Fruit fly (Drosophila melanogaster) whole organism, embryonic: ENCODE data around the gene Ice2.

ENCODE experiments used
- B-H2 ChIP-seq: fragments of 200-800 bp; sonication (Bioruptor generic); optimal IDR thresholded peaks from 2 replicates; lab custom pipeline; 2018; ENCODE audit warnings: missing biosample characterization, mild to moderate bottlenecking, missing genetic modification characterization
- Bdp1 ChIP-seq: fragments of 200-800 bp; sonication (Bioruptor generic); optimal IDR thresholded peaks from 3 replicates; lab custom pipeline; 2016; ENCODE audit warnings: missing biosample characterization, missing genetic modification characterization
- CG11723 ChIP-seq: fragments of 200-800 bp; sonication (Bioruptor generic); optimal IDR thresholded peaks from 2 replicates; lab custom pipeline; 2017; ENCODE audit warnings: missing biosample characterization, mild to moderate bottlenecking, missing genetic modification characterization
- CG12391 ChIP-seq: fragments of 200-800 bp; sonication (Bioruptor generic); optimal IDR thresholded peaks from 3 replicates; lab custom pipeline; 2018; ENCODE audit warnings: missing biosample characterization, mild to moderate bottlenecking, missing genetic modification characterization, moderate library complexity
- CG12659 ChIP-seq: fragments of 200-800 bp; sonication (Bioruptor generic); optimal IDR thresholded peaks from 3 replicates; lab custom pipeline; 2017; ENCODE audit warnings: mild to moderate bottlenecking, missing biosample characterization, missing genetic modification reagents, missing genetic modification characterization
- CG13894 ChIP-seq: fragments of 200-800 bp; sonication (Bioruptor generic); optimal IDR thresholded peaks from 3 replicates; lab custom pipeline; 2018; ENCODE audit warnings: missing biosample characterization, mild to moderate bottlenecking, missing genetic modification characterization, moderate library complexity
- CG17361 ChIP-seq: fragments of 200-800 bp; sonication (Bioruptor generic); IDR thresholded peaks from 3 replicates; pipeline ENCODE4 v1.3.6; 2022; ENCODE audit warnings: missing biosample characterization, missing genetic modification characterization
- CG2116 ChIP-seq: fragments of 200-800 bp; sonication (Bioruptor generic); optimal IDR thresholded peaks from 3 replicates; lab custom pipeline; 2018; ENCODE audit warnings: missing biosample characterization, mild to moderate bottlenecking, missing genetic modification characterization
- CG31365 ChIP-seq: fragments of 200-800 bp; sonication (Bioruptor generic); optimal IDR thresholded peaks from 2 replicates; lab custom pipeline; 2018; ENCODE audit warnings: missing biosample characterization, mild to moderate bottlenecking, missing genetic modification characterization
- CG6791 ChIP-seq: fragments of 200-800 bp; sonication (Bioruptor generic); IDR thresholded peaks from 3 replicates; pipeline ENCODE4 v1.3.6; 2022; ENCODE audit warnings: missing biosample characterization, missing genetic modification characterization; ENCODE audit not compliant: partially characterized antibody
- CG7786 ChIP-seq: fragments of 200-800 bp; sonication (Bioruptor generic); optimal IDR thresholded peaks from 2 replicates; lab custom pipeline; 2016; ENCODE audit warnings: missing biosample characterization, missing genetic modification characterization
- CG8944 ChIP-seq: fragments of 200-800 bp; sonication (Bioruptor generic); optimal IDR thresholded peaks from 3 replicates; lab custom pipeline; 2016; ENCODE audit warnings: missing biosample characterization, missing genetic modification characterization
- CG9437 ChIP-seq: fragments of 200-800 bp; sonication (Bioruptor generic); optimal IDR thresholded peaks from 2 replicates; lab custom pipeline; 2018; ENCODE audit warnings: missing biosample characterization, mild to moderate bottlenecking, missing genetic modification characterization
- Doc3 ChIP-seq: fragments of 200-800 bp; sonication (Bioruptor generic); IDR thresholded peaks from 3 replicates; pipeline ENCODE4 v1.3.6; 2022; ENCODE audit warnings: missing biosample characterization, missing genetic modification characterization; ENCODE audit not compliant: partially characterized antibody
- Drgx ChIP-seq: fragments of 200-800 bp; sonication (Bioruptor generic); IDR thresholded peaks from 2 replicates; pipeline ENCODE4 v1.3.6; 2022; ENCODE audit warnings: missing biosample characterization, missing genetic modification characterization
- Elba2 ChIP-seq: fragments of 200-800 bp; sonication (Bioruptor generic); optimal IDR thresholded peaks from 3 replicates; lab custom pipeline; 2016; ENCODE audit warnings: missing biosample characterization, missing genetic modification characterization
- Ets65A ChIP-seq: fragments of 200-800 bp; sonication (Bioruptor generic); peaks from one replicate; lab custom pipeline; 2016; ENCODE audit warnings: missing biosample characterization, missing genetic modification characterization
- HLH54F ChIP-seq: fragments of 200-800 bp; sonication (Bioruptor generic); optimal IDR thresholded peaks from 3 replicates; lab custom pipeline; 2016; ENCODE audit warnings: missing biosample characterization, missing genetic modification characterization
- Hmr ChIP-seq: fragments of 200-800 bp; sonication (Bioruptor generic); optimal IDR thresholded peaks from 3 replicates; lab custom pipeline; 2017; ENCODE audit warnings: mild to moderate bottlenecking, missing biosample characterization, missing genetic modification reagents, missing genetic modification characterization
- Hmx ChIP-seq: fragments of 200-800 bp; sonication (Bioruptor generic); optimal IDR thresholded peaks from 2 replicates; lab custom pipeline; 2016; ENCODE audit warnings: missing biosample characterization, missing genetic modification characterization
- Neu2 ChIP-seq: fragments of 200-800 bp; sonication (Bioruptor generic); optimal IDR thresholded peaks from 3 replicates; lab custom pipeline; 2016; ENCODE audit warnings: missing biosample characterization, missing genetic modification characterization, borderline replicate concordance
- Nf-YA ChIP-seq: fragments of 200-800 bp; sonication (Bioruptor generic); IDR thresholded peaks from 2 replicates; pipeline ENCODE4 v1.3.6; 2022; ENCODE audit warnings: missing biosample characterization, missing genetic modification characterization
- Opbp ChIP-seq: fragments of 200-800 bp; sonication (Bioruptor generic); IDR thresholded peaks from 3 replicates; pipeline ENCODE4 v1.3.6; 2022; ENCODE audit warnings: missing biosample characterization, missing genetic modification characterization; ENCODE audit not compliant: partially characterized antibody
- Scr ChIP-seq: fragments of 200-800 bp; sonication (Bioruptor generic); IDR thresholded peaks from 2 replicates; pipeline ENCODE4 v1.3.6; 2022; ENCODE audit warnings: missing biosample characterization, missing genetic modification characterization; ENCODE audit not compliant: partially characterized antibody
- Trl ChIP-seq, 3 experiments: fragments of >200 bp in 2 of 3; fragments of 200-800 bp in 1 of 3; sonication (Bioruptor generic) in 1 of 3; optimal IDR thresholded peaks; 2 replicates in 1 of 3; 3 replicates in 2 of 3; lab custom pipeline; 2016 to 2017; ENCODE audit warnings: missing biosample characterization in 1 of 3, missing genetic modification characterization in 1 of 3
- Xrp1 ChIP-seq: fragments of 200-800 bp; sonication (Bioruptor generic); IDR thresholded peaks from 2 replicates; pipeline ENCODE4 v1.3.6; 2022; ENCODE audit warnings: missing biosample characterization, missing genetic modification characterization
- ab ChIP-seq: fragments of 200-800 bp; sonication (Bioruptor generic); optimal IDR thresholded peaks from 2 replicates; lab custom pipeline; 2016; ENCODE audit warnings: missing biosample characterization, missing genetic modification characterization
- al ChIP-seq: fragments of 200-800 bp; sonication (Bioruptor generic); IDR thresholded peaks from 2 replicates; pipeline ENCODE4 v1.3.6; 2022; ENCODE audit warnings: missing biosample characterization, missing genetic modification characterization
- amos ChIP-seq: fragments of 200-800 bp; sonication (Bioruptor generic); IDR thresholded peaks from 2 replicates; pipeline ENCODE4 v1.3.6; 2022; ENCODE audit warnings: missing biosample characterization, missing genetic modification characterization; ENCODE audit not compliant: partially characterized antibody
- aop ChIP-seq: fragments of 200-800 bp; sonication (Bioruptor generic); IDR thresholded peaks from 2 replicates; pipeline ENCODE4 v1.3.6; 2022; ENCODE audit warnings: missing biosample characterization, missing genetic modification characterization
- chm ChIP-seq: fragments of 200-800 bp; sonication (Bioruptor generic); IDR thresholded peaks from 2 replicates; pipeline ENCODE4 v1.3.6; 2022; ENCODE audit warnings: missing biosample characterization, missing genetic modification characterization
- ci ChIP-seq: fragments of 200-800 bp; sonication (Bioruptor generic); IDR thresholded peaks from 3 replicates; pipeline ENCODE4 v1.3.6; 2022; ENCODE audit warnings: missing biosample characterization, missing genetic modification characterization
- disco-r ChIP-seq: fragments of 200-800 bp; sonication (Bioruptor generic); optimal IDR thresholded peaks from 2 replicates; lab custom pipeline; 2016; ENCODE audit warnings: missing biosample characterization, missing genetic modification characterization
- eyg ChIP-seq: fragments of 200-800 bp; sonication (Bioruptor generic); optimal IDR thresholded peaks from 3 replicates; lab custom pipeline; 2016; ENCODE audit warnings: missing biosample characterization, missing genetic modification characterization
- hkb ChIP-seq, 2 experiments: fragments of 200-800 bp in 1 of 2; fragments of >200 bp in 1 of 2; sonication (Bioruptor generic) in 1 of 2; IDR thresholded peaks in 1 of 2; optimal IDR thresholded peaks in 1 of 2; 2 replicates each; pipeline versions ENCODE4 v1.3.6 to Lab custom; 2017 to 2022; ENCODE audit warnings: missing biosample characterization in 1 of 2, missing genetic modification characterization in 1 of 2
- jing ChIP-seq: fragments of 200-800 bp; sonication (Bioruptor generic); optimal IDR thresholded peaks from 2 replicates; lab custom pipeline; 2018; ENCODE audit warnings: missing biosample characterization, mild to moderate bottlenecking, missing genetic modification characterization
- lov ChIP-seq, 2 experiments: fragments of 200-800 bp in 1 of 2; fragments of >200 bp in 1 of 2; sonication (Bioruptor generic) in 1 of 2; IDR thresholded peaks in 1 of 2; optimal IDR thresholded peaks in 1 of 2; 2 replicates in 1 of 2; 3 replicates in 1 of 2; pipeline versions ENCODE4 v1.3.6 to Lab custom; 2017 to 2022; ENCODE audit warnings: missing biosample characterization in 1 of 2, missing genetic modification characterization in 1 of 2
- nau ChIP-seq: fragments of 200-800 bp; sonication (Bioruptor generic); optimal IDR thresholded peaks from 3 replicates; lab custom pipeline; 2017; ENCODE audit warnings: missing biosample characterization, mild to moderate bottlenecking, missing genetic modification characterization, missing genetic modification reagents
- nmo ChIP-seq: fragments of 200-800 bp; sonication (Bioruptor generic); optimal IDR thresholded peaks from 2 replicates; lab custom pipeline; 2018; ENCODE audit warnings: missing biosample characterization, mild to moderate bottlenecking, missing genetic modification characterization, moderate library complexity
- nom ChIP-seq: fragments of 200-800 bp; sonication (Bioruptor generic); optimal IDR thresholded peaks from 2 replicates; lab custom pipeline; 2017; ENCODE audit warnings: missing biosample characterization, missing genetic modification characterization, mild to moderate bottlenecking, moderate library complexity, missing genetic modification reagents
- pnt ChIP-seq: fragments of 200-800 bp; sonication (Bioruptor generic); optimal IDR thresholded peaks from 3 replicates; lab custom pipeline; 2016; ENCODE audit warnings: missing biosample characterization, missing genetic modification characterization
- psq ChIP-seq: fragments of 200-800 bp; sonication (Bioruptor generic); optimal IDR thresholded peaks from 2 replicates; lab custom pipeline; 2017; ENCODE audit warnings: missing biosample characterization, missing genetic modification characterization
- sc ChIP-seq, 3 experiments: fragments of >200 bp in 2 of 3; fragments of 200-800 bp in 1 of 3; sonication (Bioruptor generic) in 1 of 3; optimal IDR thresholded peaks; 2 replicates in 2 of 3; 3 replicates in 1 of 3; lab custom pipeline; 2017; ENCODE audit warnings: mild to moderate bottlenecking in 1 of 3, missing biosample characterization in 1 of 3, missing genetic modification characterization in 1 of 3, missing genetic modification reagents in 1 of 3
- schlank ChIP-seq: fragments of 200-800 bp; sonication (Bioruptor generic); optimal IDR thresholded peaks from 2 replicates; lab custom pipeline; 2018; ENCODE audit warnings: missing biosample characterization, mild to moderate bottlenecking, missing genetic modification characterization
- sd ChIP-seq: fragments of 200-800 bp; sonication (Bioruptor generic); optimal IDR thresholded peaks from 3 replicates; lab custom pipeline; 2018; ENCODE audit warnings: missing biosample characterization, mild to moderate bottlenecking, missing genetic modification characterization, moderate library complexity
- sens ChIP-seq: fragments of 200-800 bp; sonication (Bioruptor generic); peaks from one replicate; lab custom pipeline; 2016; ENCODE audit warnings: missing biosample characterization, missing genetic modification characterization
- slou ChIP-seq: fragments of 200-800 bp; sonication (Bioruptor generic); optimal IDR thresholded peaks from 3 replicates; lab custom pipeline; 2016; ENCODE audit warnings: missing biosample characterization, missing genetic modification characterization
- sob ChIP-seq: fragments of 200-800 bp; sonication (Bioruptor generic); IDR thresholded peaks from 2 replicates; pipeline ENCODE4 v1.3.6; 2022; ENCODE audit warnings: missing biosample characterization, missing genetic modification characterization
- vvl ChIP-seq: fragments of 200-800 bp; sonication (Bioruptor generic); IDR thresholded peaks from 2 replicates; pipeline ENCODE4 v1.3.6; 2022; ENCODE audit warnings: missing biosample characterization, missing genetic modification characterization

The Ice2 gene

DNA sequence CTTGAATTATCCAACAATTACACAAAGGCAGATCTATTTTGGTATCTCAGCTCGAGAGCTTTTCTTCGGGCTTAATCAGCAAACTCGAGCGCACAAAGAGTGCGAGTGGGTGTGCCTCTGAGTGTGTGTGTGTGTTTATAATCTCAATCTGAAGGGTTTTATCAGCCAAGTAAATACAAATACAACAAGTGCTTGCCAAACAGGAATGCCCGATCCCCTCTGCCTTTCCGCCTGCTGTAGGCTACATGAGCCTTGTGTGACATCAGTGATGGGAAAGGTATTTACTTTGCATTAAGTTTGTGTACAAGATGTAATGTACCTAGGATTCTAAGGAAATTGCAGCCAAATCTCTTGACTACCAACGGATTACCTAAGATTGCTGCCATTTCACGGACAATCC, 40.6 kb upstream of the Ice2 start:
- TF ChIP-seq Drgx (peak; percentile 52; the same call in 1 of the 2 replicates), pnt (GFP tag; lab: Kevin White, UChicago) (no peak), CG13894 (tag; lab: Kevin White, UChicago) (no peak), sens (peak; percentile 24), CG8944 (no peak), nmo (no peak), amos (GFP tag; lab: Robert Waterston, UW) (no peak), nom (GFP tag; lab: Kevin White, UChicago) (peak; percentile 6), CG11723 (no peak), chm (GFP tag; lab: Robert Waterston, UW) (no peak), Opbp (GFP tag; lab: Robert Waterston, UW) (no peak), jing (GFP tag; lab: Kevin White, UChicago) (no peak), Xrp1 (GFP tag; lab: Robert Waterston, UW) (0 out of 2 replicates have a peak, but pooled peaks have one; percentile 12), nau (GFP tag; lab: Kevin White, UChicago) (no peak), lov (optimal IDR thresholded peaks at IDR 0.05; lab: Kevin White, UChicago) (no peak), lov (GFP tag; IDR thresholded peaks at IDR 0.05; lab: Robert Waterston, UW) (no peak), CG12391 (tag; lab: Kevin White, UChicago) (no peak), Trl (optimal IDR thresholded peaks at IDR 0.05; lab: Kevin White, UChicago) (no peak), Trl (GFP tag; optimal IDR thresholded peaks at IDR 0.05; lab: Kevin White, UChicago) (no peak), Scr (GFP tag; lab: Robert Waterston, UW) (no peak), CG9437 (GFP tag; lab: Kevin White, UChicago) (no peak), slou (GFP tag; lab: Kevin White, UChicago) (no peak), sc (optimal IDR thresholded peaks at IDR 0.05; lab: Kevin White, UChicago) (no peak), sc (GFP tag; optimal IDR thresholded peaks at IDR 0.05; lab: Kevin White, UChicago) (no peak), Doc3 (no peak), ab (GFP tag; lab: Kevin White, UChicago) (no peak), eyg (GFP tag; lab: Kevin White, UChicago) (no peak), Ets65A (GFP tag; lab: Kevin White, UChicago) (no peak), Neu2 (no peak), vvl (GFP tag; lab: Robert Waterston, UW) (no peak), Hmx (GFP tag; lab: Kevin White, UChicago) (no peak)

DNA sequence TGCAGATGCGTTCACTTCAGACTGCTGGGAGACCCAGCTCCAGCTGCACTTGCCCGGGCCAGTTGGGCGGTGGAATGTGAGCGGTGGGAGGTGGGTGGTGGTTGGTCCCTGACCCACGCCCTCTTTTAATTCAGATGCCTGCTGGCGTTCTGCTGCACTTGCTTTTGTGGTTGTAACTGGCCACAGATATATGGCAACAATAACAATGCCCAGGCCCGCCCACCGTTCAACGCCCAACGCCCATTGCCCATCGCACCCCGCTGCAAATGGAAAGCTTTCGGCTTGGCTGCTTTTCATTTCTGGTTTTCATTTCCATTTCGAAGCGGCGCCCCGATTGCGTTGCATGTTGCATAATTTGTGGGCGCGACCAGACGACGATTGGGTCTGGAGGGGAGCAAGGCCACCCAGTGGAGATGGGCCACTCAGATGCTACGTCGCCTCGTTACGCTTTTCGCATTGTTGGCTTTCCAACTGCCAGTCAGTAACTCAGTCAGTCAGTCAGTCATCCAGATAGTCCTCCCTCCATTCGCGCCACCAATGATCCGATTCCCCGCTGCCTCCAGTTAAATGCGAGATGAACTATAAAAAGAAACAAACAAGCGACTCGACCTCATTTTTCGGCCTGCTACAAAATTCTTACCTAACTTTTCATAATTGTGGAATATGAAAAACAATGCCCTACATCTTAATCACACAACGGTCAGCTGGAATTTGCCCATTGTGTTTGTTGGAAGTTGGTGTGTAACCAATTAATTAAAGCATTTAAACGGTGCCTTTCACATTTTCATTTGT, 39.6 kb upstream of the Ice2 start:
- no peak for TF ChIP-seq Bdp1 (GFP tag; lab: Kevin White, UChicago)
- no peak for TF ChIP-seq CG17361 (GFP tag; lab: Robert Waterston, UW)
- no peak for TF ChIP-seq Nf-YA (GFP tag; lab: Robert Waterston, UW)
- TF ChIP-seq HLH54F (GFP tag; lab: Kevin White, UChicago), result no peak
- no peak for TF ChIP-seq Hmr (GFP tag; lab: Kevin White, UChicago)
- no peak for TF ChIP-seq psq (GFP tag; lab: Kevin White, UChicago)
- TF ChIP-seq schlank (tag; lab: Kevin White, UChicago), result no peak
- TF ChIP-seq al (GFP tag; lab: Robert Waterston, UW), result no peak
- peak; percentile 7 for TF ChIP-seq sd
- no peak for TF ChIP-seq disco-r (GFP tag; lab: Kevin White, UChicago)
- TF ChIP-seq sob, result no peak
- TF ChIP-seq B-H2, result no peak
- TF ChIP-seq ci, result 0 out of 3 replicates have a peak, but pooled peaks have one; percentile 36
- TF ChIP-seq CG31365 (tag; lab: Kevin White, UChicago), result no peak
- no peak for TF ChIP-seq hkb (optimal IDR thresholded peaks at IDR 0.05; lab: Kevin White, UChicago)
- no peak for TF ChIP-seq hkb (GFP tag; IDR thresholded peaks at IDR 0.05; lab: Robert Waterston, UW)
- TF ChIP-seq Elba2 (GFP tag; lab: Kevin White, UChicago), result no peak
- no peak for TF ChIP-seq CG2116 (GFP tag; lab: Kevin White, UChicago)
- no peak for TF ChIP-seq CG6791
- TF ChIP-seq CG12659 (GFP tag; lab: Kevin White, UChicago), result no peak
- TF ChIP-seq CG7786, result no peak
- no peak for TF ChIP-seq aop
